Worm (Caenorhabditis elegans): ENCODE results near the gene R05F9.7.
A peak's percentile ranks its signal among the peaks of the same experiment; 100 is the strongest.

DNA sequence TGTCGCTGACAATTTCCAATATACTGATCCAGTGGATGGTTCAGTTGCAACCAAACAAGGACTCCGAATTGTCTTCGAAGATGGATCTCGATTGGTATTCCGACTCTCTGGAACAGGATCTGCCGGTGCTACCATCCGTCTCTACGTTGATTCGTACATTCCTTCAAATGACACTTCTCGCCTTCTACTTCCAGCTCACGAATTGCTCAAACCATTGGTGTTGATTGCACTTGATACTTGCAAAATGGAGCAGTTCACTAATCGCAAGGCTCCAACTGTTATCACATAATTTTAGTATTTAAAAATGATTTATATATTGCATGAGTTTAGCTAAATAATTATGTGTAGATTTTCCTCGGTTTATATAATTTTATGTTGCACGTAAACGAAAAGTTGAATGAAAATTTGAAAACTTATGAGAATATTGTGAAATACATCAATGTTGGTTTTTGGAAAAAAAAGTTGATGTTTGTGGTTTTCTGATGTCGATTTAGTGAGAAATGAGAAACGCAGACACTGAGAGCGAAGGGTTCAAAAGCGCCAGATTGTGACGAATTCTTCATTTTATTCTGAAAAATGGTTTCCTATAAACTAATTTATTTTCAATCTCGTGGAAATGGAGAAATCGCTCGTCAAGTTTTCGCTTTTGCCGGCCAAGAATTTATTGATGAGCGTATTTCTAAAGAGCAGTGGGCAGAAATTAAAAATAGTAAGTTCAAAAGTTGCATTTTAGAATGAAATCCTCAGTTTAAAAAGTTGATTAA, 5.1 kb downstream of the R05F9.7 start, which contains the start of gene gst-9:
- no peak for TF ChIP-seq snpc-4 (tag; optimal IDR thresholded peaks at IDR 0.05)
- TF ChIP-seq nhr-25 (tag; optimal IDR thresholded peaks at IDR 0.05): no peak
- TF ChIP-seq lin-39 (tag; optimal IDR thresholded peaks at IDR 0.05): no peak
- TF ChIP-seq F13H6.1 (tag; optimal IDR thresholded peaks at IDR 0.05): peak; percentile 25
- no peak for TF ChIP-seq skn-1 (tag; optimal IDR thresholded peaks at IDR 0.05)
- no peak for TF ChIP-seq R02D3.7 (tag; optimal IDR thresholded peaks at IDR 0.05)
- peak; percentile 8 for TF ChIP-seq nhr-6 (tag; optimal IDR thresholded peaks at IDR 0.05)
- no peak for TF ChIP-seq unc-39 (tag; optimal IDR thresholded peaks at IDR 0.05)
- no peak for TF ChIP-seq ztf-11 (tag; optimal IDR thresholded peaks at IDR 0.05)
- TF ChIP-seq nhr-237 (tag; optimal IDR thresholded peaks at IDR 0.05): no peak
- no peak for TF ChIP-seq ZK546.5 (tag; optimal IDR thresholded peaks at IDR 0.05)
- no peak for TF ChIP-seq nhr-23 (tag; optimal IDR thresholded peaks at IDR 0.05)
- TF ChIP-seq ama-1 (optimal IDR thresholded peaks at IDR 0.05): peak; percentile 81
